Worm (Caenorhabditis elegans): ENCODE data around the gene Y57E12AL.2.

Y57E12AL.2 gene

ce11 chrV:7076161-7076560, 18.3 kb downstream of the Y57E12AL.2 start:
- TF ChIP-seq nhr-43 (tag; optimal IDR thresholded peaks at IDR 0.05; ENCODE audit: poor library complexity, severe bottlenecking) = no peak
- TF ChIP-seq nhr-77 (tag; optimal IDR thresholded peaks at IDR 0.05) = no peak
- TF ChIP-seq sea-2 (GFP tag; optimal IDR thresholded peaks at IDR 0.05) = no peak
- no peak for TF ChIP-seq nhr-67 (tag; optimal IDR thresholded peaks at IDR 0.05)
- no peak for TF ChIP-seq ceh-82 (tag; optimal IDR thresholded peaks at IDR 0.05)
- no peak for TF ChIP-seq ztf-4 (tag; optimal IDR thresholded peaks at IDR 0.05)
- TF ChIP-seq pqm-1 (tag; optimal IDR thresholded peaks at IDR 0.05) = peak; percentile 76
- TF ChIP-seq pha-4 (tag; optimal IDR thresholded peaks at IDR 0.05) = peak; percentile 51
- no peak for TF ChIP-seq nhr-23 (tag; optimal IDR thresholded peaks at IDR 0.05)
- TF ChIP-seq ama-1 (optimal IDR thresholded peaks at IDR 0.05) = no peak
- TF ChIP-seq egl-5 (tag; optimal IDR thresholded peaks at IDR 0.05) = no peak
- TF ChIP-seq aly-2 (tag; optimal IDR thresholded peaks at IDR 0.05) = no peak
- no peak for TF ChIP-seq nfya-1 (tag; optimal IDR thresholded peaks at IDR 0.05; ENCODE audit: insufficient read depth)
- TF ChIP-seq fkh-10 (GFP tag; optimal IDR thresholded peaks at IDR 0.05) = no peak
- no peak for TF ChIP-seq mdl-1 (tag; optimal IDR thresholded peaks at IDR 0.05)
- TF ChIP-seq nhr-12 (tag; optimal IDR thresholded peaks at IDR 0.05) = no peak
- TF ChIP-seq skn-1 (tag; optimal IDR thresholded peaks at IDR 0.05) = no peak
- TF ChIP-seq egl-27 (tag; optimal IDR thresholded peaks at IDR 0.05) = no peak
- no peak for TF ChIP-seq nhr-25 (tag; optimal IDR thresholded peaks at IDR 0.05)
- TF ChIP-seq mml-1 (tag; optimal IDR thresholded peaks at IDR 0.05) = no peak
- TF ChIP-seq zag-1 (tag; optimal IDR thresholded peaks at IDR 0.05) = no peak
- TF ChIP-seq elt-2 (tag; optimal IDR thresholded peaks at IDR 0.05) = peak; percentile 88
- TF ChIP-seq ztf-11 (tag; optimal IDR thresholded peaks at IDR 0.05) = no peak
- no peak for TF ChIP-seq hmg-11 (tag; optimal IDR thresholded peaks at IDR 0.05)
- TF ChIP-seq elt-3 (tag; optimal IDR thresholded peaks at IDR 0.05) = no peak

- TF ChIP-seq egl-5 (tag; optimal IDR thresholded peaks at IDR 0.05) (no peak), nhr-67 (tag; optimal IDR thresholded peaks at IDR 0.05) (no peak), lin-15B (tag; optimal IDR thresholded peaks at IDR 0.05) (no peak), daf-12 (tag; optimal IDR thresholded peaks at IDR 0.05) (no peak)
Observed at ce11 chrV:7078765-7079164, 20.9 kb downstream of the Y57E12AL.2 start.

ce11 chrV:7079388-7079787, 21.5 kb downstream of the Y57E12AL.2 start:
- no peak for TF ChIP-seq mml-1 (tag; optimal IDR thresholded peaks at IDR 0.05)

- TF ChIP-seq nhr-11 (tag; optimal IDR thresholded peaks at IDR 0.05) (no peak), nhr-77 (tag; optimal IDR thresholded peaks at IDR 0.05) (no peak), nfya-1 (tag; optimal IDR thresholded peaks at IDR 0.05; ENCODE audit: insufficient read depth) (peak; percentile 49), lin-15B (tag; optimal IDR thresholded peaks at IDR 0.05) (peak; percentile 65), skn-1 (tag; optimal IDR thresholded peaks at IDR 0.05) (no peak), unc-62 (GFP tag; optimal IDR thresholded peaks at IDR 0.05) (no peak), snpc-4 (tag; optimal IDR thresholded peaks at IDR 0.05) (peak; percentile 57), nhr-43 (tag; optimal IDR thresholded peaks at IDR 0.05; ENCODE audit: poor library complexity, severe bottlenecking) (peak; percentile 55), ztf-11 (tag; optimal IDR thresholded peaks at IDR 0.05) (no peak), ama-1 (optimal IDR thresholded peaks at IDR 0.05) (no peak), nhr-25 (tag; optimal IDR thresholded peaks at IDR 0.05) (no peak), fkh-10 (GFP tag; optimal IDR thresholded peaks at IDR 0.05) (no peak), pqm-1 (tag; optimal IDR thresholded peaks at IDR 0.05) (no peak), egl-27 (tag; optimal IDR thresholded peaks at IDR 0.05) (no peak), fkh-2 (tag; optimal IDR thresholded peaks at IDR 0.05) (no peak), aly-2 (tag; optimal IDR thresholded peaks at IDR 0.05) (no peak), elt-3 (tag; optimal IDR thresholded peaks at IDR 0.05) (no peak), unc-39 (tag; optimal IDR thresholded peaks at IDR 0.05) (no peak), ceh-16 (tag; optimal IDR thresholded peaks at IDR 0.05) (no peak), daf-12 (tag; optimal IDR thresholded peaks at IDR 0.05) (no peak), nhr-12 (tag; optimal IDR thresholded peaks at IDR 0.05) (no peak), jun-1 (tag; optimal IDR thresholded peaks at IDR 0.05) (no peak), hmg-11 (tag; optimal IDR thresholded peaks at IDR 0.05) (peak; percentile 65), nhr-23 (tag; optimal IDR thresholded peaks at IDR 0.05) (peak; percentile 64), eor-1 (tag; optimal IDR thresholded peaks at IDR 0.05) (no peak), egl-5 (tag; optimal IDR thresholded peaks at IDR 0.05) (no peak), sea-2 (GFP tag; optimal IDR thresholded peaks at IDR 0.05) (no peak), elt-2 (tag; optimal IDR thresholded peaks at IDR 0.05) (no peak), elt-1 (tag; optimal IDR thresholded peaks at IDR 0.05) (no peak), ZK546.5 (tag; optimal IDR thresholded peaks at IDR 0.05) (no peak), nhr-237 (tag; optimal IDR thresholded peaks at IDR 0.05) (no peak), nhr-76 (tag; optimal IDR thresholded peaks at IDR 0.05) (no peak), lin-39 (tag; optimal IDR thresholded peaks at IDR 0.05) (peak; percentile 5), mdl-1 (tag; optimal IDR thresholded peaks at IDR 0.05) (no peak), zag-1 (tag; optimal IDR thresholded peaks at IDR 0.05) (no peak), nhr-28 (tag; optimal IDR thresholded peaks at IDR 0.05) (no peak), ceh-9 (tag; optimal IDR thresholded peaks at IDR 0.05) (no peak), R02D3.7 (tag; optimal IDR thresholded peaks at IDR 0.05) (no peak), nhr-67 (tag; optimal IDR thresholded peaks at IDR 0.05) (no peak), ceh-28 (tag; optimal IDR thresholded peaks at IDR 0.05) (no peak), tbx-2 (tag; optimal IDR thresholded peaks at IDR 0.05) (no peak)
Observed at ce11 chrV:7084612-7085139, 26.8 kb downstream of the Y57E12AL.2 start, which contains the start of gene mys-1. Gene mys-1, minus strand, starts transcription at chrV:7084662.
